Fruit fly (Drosophila melanogaster): Measurements from ENCODE around the gene CG42331.

CG42331 gene

dm6 chr3R:24805048-24805447 is 33.1 kb downstream of the CG42331 start, which contains the start of gene polybromo (continued):
- TF ChIP-seq Neu2 (GFP tag; optimal IDR thresholded peaks at IDR 0.05; ENCODE audit: borderline replicate concordance) (no peak), gsb-n (tag; optimal IDR thresholded peaks at IDR 0.05) (no peak), H2.0 (GFP tag; IDR thresholded peaks at IDR 0.05) (no peak), CG10209 (GFP tag; optimal IDR thresholded peaks at IDR 0.05) (no peak), chn (GFP tag; optimal IDR thresholded peaks at IDR 0.05) (no peak), Nf-YA (GFP tag; IDR thresholded peaks at IDR 0.05) (no peak), so (GFP tag; IDR thresholded peaks at IDR 0.05) (no peak), CG34224 (GFP tag; IDR thresholded peaks at IDR 0.05; ENCODE audit: partially characterized antibody) (peak; percentile 89), Nf-YB (GFP tag; optimal IDR thresholded peaks at IDR 0.05) (no peak), Dbx (GFP tag; IDR thresholded peaks at IDR 0.05) (peak; percentile 16; the same call in 1 of the 3 replicates), yki (optimal IDR thresholded peaks at IDR 0.05) (no peak), gfzf (GFP tag; optimal IDR thresholded peaks at IDR 0.05) (peak; percentile 27), CG12219 (GFP tag; optimal IDR thresholded peaks at IDR 0.05) (no peak), lab (GFP tag; optimal IDR thresholded peaks at IDR 0.05) (no peak), CG9215 (GFP tag; IDR thresholded peaks at IDR 0.05) (no peak), B-H2 (GFP tag; optimal IDR thresholded peaks at IDR 0.05) (no peak), Doc3 (GFP tag; IDR thresholded peaks at IDR 0.05; ENCODE audit: partially characterized antibody) (peak; percentile 87), zfh2 (GFP tag; optimal IDR thresholded peaks at IDR 0.05) (no peak), trh (GFP tag; optimal IDR thresholded peaks at IDR 0.05) (no peak), sens-2 (GFP tag; IDR thresholded peaks at IDR 0.05) (no peak), pnt (GFP tag; optimal IDR thresholded peaks at IDR 0.05) (no peak), odd (GFP tag; optimal IDR thresholded peaks at IDR 0.05) (no peak), ac (GFP tag; optimal IDR thresholded peaks at IDR 0.05) (no peak), Taf1 (GFP tag; IDR thresholded peaks at IDR 0.05) (no peak), Dref (GFP tag; IDR thresholded peaks at IDR 0.05) (peak; percentile 92), B-H1 (GFP tag; IDR thresholded peaks at IDR 0.05) (no peak), Hmx (GFP tag; optimal IDR thresholded peaks at IDR 0.05) (no peak), CG15696 (tag; optimal IDR thresholded peaks at IDR 0.05) (no peak), Vsx1 (GFP tag; optimal IDR thresholded peaks at IDR 0.05) (no peak), ato (GFP tag; IDR thresholded peaks at IDR 0.05; ENCODE audit: partially characterized antibody) (peak; percentile 84)

- TF ChIP-seq CG17802 (tag; optimal IDR thresholded peaks at IDR 0.05) (no peak), CG1024 (GFP tag; IDR thresholded peaks at IDR 0.05) (no peak), lov (optimal IDR thresholded peaks at IDR 0.05) (no peak), lov (GFP tag; IDR thresholded peaks at IDR 0.05) (0 out of 3 replicates have a peak, but pooled peaks have one; percentile 12)
Measured at dm6 chr3R:24807321-24807720, 35.3 kb downstream of the CG42331 start, which contains the start of gene CG6980. Gene CG6980, plus strand, starts transcription at chr3R:24807621.

DNA sequence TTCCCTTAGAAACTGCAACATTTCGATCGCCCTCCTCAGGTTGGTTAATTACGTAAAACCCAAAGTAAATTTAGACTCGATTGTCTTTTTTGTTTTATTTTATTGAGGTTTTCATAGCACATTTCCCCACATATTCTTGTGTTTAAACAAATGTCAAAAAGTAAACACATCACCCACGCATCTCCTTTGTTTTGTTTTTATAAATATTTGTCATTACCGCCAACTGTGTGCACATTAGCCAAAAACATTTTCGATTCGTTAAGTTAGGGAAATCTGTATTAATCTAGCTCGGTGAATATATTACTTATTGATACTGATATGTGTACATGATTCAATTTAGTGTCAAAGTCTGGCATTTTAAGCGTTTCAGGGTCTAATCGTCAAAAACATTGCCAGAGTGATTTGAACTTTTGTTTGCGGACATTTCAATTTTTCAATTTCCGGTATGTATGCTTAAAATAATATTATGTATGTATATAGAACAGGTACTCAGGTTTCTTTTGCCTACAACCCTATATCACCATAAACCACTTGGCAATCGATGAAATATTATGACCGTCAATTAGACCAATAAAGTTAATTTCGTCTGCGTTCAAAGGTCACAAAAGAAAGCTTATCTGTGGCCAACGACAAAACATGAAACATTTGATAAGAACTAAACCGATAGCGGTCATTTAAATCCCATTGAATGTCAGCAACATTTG is 37.7 kb downstream of the CG42331 start:
- TF ChIP-seq Chrac-16 (GFP tag; optimal IDR thresholded peaks at IDR 0.05) (no peak), CG9609 (GFP tag; optimal IDR thresholded peaks at IDR 0.05) (no peak), CG7987 (GFP tag; optimal IDR thresholded peaks at IDR 0.05) (peak; percentile 71), so (GFP tag; IDR thresholded peaks at IDR 0.05) (no peak), br (optimal IDR thresholded peaks at IDR 0.05) (no peak), CG13624 (GFP tag; optimal IDR thresholded peaks at IDR 0.05) (no peak), CG43689 (GFP tag; IDR thresholded peaks at IDR 0.05) (no peak), bab2 (GFP tag; optimal IDR thresholded peaks at IDR 0.05) (no peak), CG4730 (GFP tag; IDR thresholded peaks at IDR 0.05) (no peak), crc (GFP tag; optimal IDR thresholded peaks at IDR 0.05) (no peak), cwo (GFP tag; optimal IDR thresholded peaks at IDR 0.05) (peak; percentile 45), ap (GFP tag; IDR thresholded peaks at IDR 0.05) (no peak), zen (tag; optimal IDR thresholded peaks at IDR 0.05) (no peak), yki (optimal IDR thresholded peaks at IDR 0.05) (no peak), CG7556 (GFP tag; optimal IDR thresholded peaks at IDR 0.05) (no peak), CG11504 (tag; optimal IDR thresholded peaks at IDR 0.05) (no peak), cad (GFP tag; optimal IDR thresholded peaks at IDR 0.05) (no peak), CG4328 (GFP tag; optimal IDR thresholded peaks at IDR 0.05) (peak; percentile 61), HLH54F (GFP tag; optimal IDR thresholded peaks at IDR 0.05) (no peak)
